Fruit fly (Drosophila melanogaster): ENCODE measurements around the gene comt.

comt gene

DNA sequence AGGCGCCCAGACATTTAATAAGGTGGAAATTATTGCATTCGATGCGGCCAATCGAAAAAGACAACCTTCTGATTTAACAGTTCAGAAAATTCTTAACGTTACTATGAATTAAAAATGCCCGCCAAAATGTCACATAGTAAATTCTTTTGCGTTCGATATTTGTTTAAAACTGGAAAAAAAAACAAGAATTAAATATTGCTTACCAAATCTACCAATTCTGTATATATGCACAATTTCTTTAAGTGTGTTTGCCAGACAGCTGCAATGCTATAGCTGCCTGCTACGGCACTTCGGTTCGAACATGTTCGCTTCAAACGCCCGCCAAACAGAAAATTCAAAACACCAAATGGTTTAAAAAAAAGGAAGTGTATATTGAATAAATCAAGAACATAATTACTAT lies 44.8 kb upstream of the comt start (continued):
- no peak for TF ChIP-seq p53 (GFP tag; optimal IDR thresholded peaks at IDR 0.05)
- TF ChIP-seq CG32772 (GFP tag; IDR thresholded peaks at IDR 0.05), result peak; percentile 37; the same call in 1 of the 2 replicates
- peak; percentile 43 for TF ChIP-seq crc (GFP tag; optimal IDR thresholded peaks at IDR 0.05)
- no peak for TF ChIP-seq CG15696 (tag; optimal IDR thresholded peaks at IDR 0.05)
- peak; percentile 49 for TF ChIP-seq CG4854 (GFP tag; optimal IDR thresholded peaks at IDR 0.05)
- peak; percentile 69 for TF ChIP-seq HmgD (GFP tag; optimal IDR thresholded peaks at IDR 0.05)
- peak; percentile 67 to 69 for TF ChIP-seq Pdp1 (GFP tag; optimal IDR thresholded peaks at IDR 0.05)
- TF ChIP-seq sqz (GFP tag; optimal IDR thresholded peaks at IDR 0.05), result peak; percentile 8
- TF ChIP-seq HLH3B (GFP tag; IDR thresholded peaks at IDR 0.05), result peak; percentile 58
- peak; percentile 76 for TF ChIP-seq CG2120 (GFP tag; optimal IDR thresholded peaks at IDR 0.05)
- TF ChIP-seq fd3F (GFP tag; optimal IDR thresholded peaks at IDR 0.05), result peak; percentile 9
- no peak for TF ChIP-seq Hr78 (GFP tag; optimal IDR thresholded peaks at IDR 0.05)
- TF ChIP-seq CG4617 (GFP tag; optimal IDR thresholded peaks at IDR 0.05; ENCODE audit: borderline replicate concordance), result no peak
- TF ChIP-seq CG2712 (tag; optimal IDR thresholded peaks at IDR 0.05), result peak; percentile 68
- peak; percentile 19 for TF ChIP-seq Jarid2 (GFP tag; optimal IDR thresholded peaks at IDR 0.05)
- peak; percentile 65 for TF ChIP-seq mam (GFP tag; optimal IDR thresholded peaks at IDR 0.05)
- peak; percentile 61 for TF ChIP-seq maf-S (GFP tag; optimal IDR thresholded peaks at IDR 0.05)
- TF ChIP-seq CG4360 (GFP tag; IDR thresholded peaks at IDR 0.05), result no peak
- peak; percentile 51; the same call in 1 of the 2 replicates for TF ChIP-seq H2.0 (GFP tag; IDR thresholded peaks at IDR 0.05)
- peak; percentile 27; the same call in 1 of the 2 replicates for TF ChIP-seq Rx (GFP tag; IDR thresholded peaks at IDR 0.05)
- no peak for TF ChIP-seq gce (GFP tag; IDR thresholded peaks at IDR 0.05)
- peak; percentile 26; the same call in 1 of the 2 replicates for TF ChIP-seq al (GFP tag; IDR thresholded peaks at IDR 0.05)
- peak; percentile 49 for TF ChIP-seq Spps (tag; optimal IDR thresholded peaks at IDR 0.05)
- TF ChIP-seq Vsx1 (GFP tag; optimal IDR thresholded peaks at IDR 0.05), result no peak
- no peak; the same call in 1 of the 2 replicates for TF ChIP-seq Ravus (GFP tag; IDR thresholded peaks at IDR 0.05)
- TF ChIP-seq pita (GFP tag; optimal IDR thresholded peaks at IDR 0.05), result no peak
- TF ChIP-seq Trl (optimal IDR thresholded peaks at IDR 0.05), result no peak
- TF ChIP-seq Trl (GFP tag; optimal IDR thresholded peaks at IDR 0.05), result peak; percentile 69
- peak; percentile 17 for TF ChIP-seq CG4282 (GFP tag; optimal IDR thresholded peaks at IDR 0.05)
- no peak; the same call in 2 of the 3 replicates for TF ChIP-seq knrl (GFP tag; IDR thresholded peaks at IDR 0.05; ENCODE audit: partially characterized antibody)
- TF ChIP-seq NK7.1 (GFP tag; optimal IDR thresholded peaks at IDR 0.05), result no peak
- no peak for TF ChIP-seq ac (GFP tag; optimal IDR thresholded peaks at IDR 0.05)
- no peak for TF ChIP-seq nerfin-2 (GFP tag; IDR thresholded peaks at IDR 0.05; ENCODE audit: partially characterized antibody)
- peak; percentile 62; the same call in 1 of the 2 replicates for TF ChIP-seq CG10366 (GFP tag; IDR thresholded peaks at IDR 0.05)
- peak; percentile 32 for TF ChIP-seq CG18619 (GFP tag; optimal IDR thresholded peaks at IDR 0.05)
- TF ChIP-seq CG10979 (tag; optimal IDR thresholded peaks at IDR 0.05), result peak; percentile 62
- peak; percentile 76 for TF ChIP-seq Xrp1 (GFP tag; IDR thresholded peaks at IDR 0.05)
- peak; percentile 76 for TF ChIP-seq az2 (GFP tag; optimal IDR thresholded peaks at IDR 0.05)
- no peak for TF ChIP-seq cg (GFP tag; optimal IDR thresholded peaks at IDR 0.05)
- no peak for TF ChIP-seq z (GFP tag; IDR thresholded peaks at IDR 0.05)
- no peak for TF ChIP-seq pros (GFP tag; optimal IDR thresholded peaks at IDR 0.05)
- TF ChIP-seq disco-r (GFP tag; optimal IDR thresholded peaks at IDR 0.05), result peak; percentile 36
- TF ChIP-seq chinmo (GFP tag; IDR thresholded peaks at IDR 0.05; ENCODE audit: partially characterized antibody), result no peak
- peak; percentile 56 for TF ChIP-seq ttk (GFP tag; IDR thresholded peaks at IDR 0.05)
- TF ChIP-seq Neu2 (GFP tag; optimal IDR thresholded peaks at IDR 0.05; ENCODE audit: borderline replicate concordance), result no peak
- no peak for TF ChIP-seq zen (tag; optimal IDR thresholded peaks at IDR 0.05)
- TF ChIP-seq CG32767 (GFP tag; IDR thresholded peaks at IDR 0.05), result peak; percentile 51
- TF ChIP-seq cad (GFP tag; optimal IDR thresholded peaks at IDR 0.05), result no peak
- TF ChIP-seq slbo (GFP tag; IDR thresholded peaks at IDR 0.05), result peak; percentile 76
- no peak for TF ChIP-seq CG7745 (tag; optimal IDR thresholded peaks at IDR 0.05)
- TF ChIP-seq Antp (GFP tag; optimal IDR thresholded peaks at IDR 0.05), result peak; percentile 63
